Worm (Caenorhabditis elegans): Measurements from ENCODE around the gene lips-12.

- TF ChIP-seq med-1 (GFP tag; optimal IDR thresholded peaks at IDR 0.05; ENCODE audit: insufficient read depth) (no peak), klf-2 (GFP tag; conservative IDR thresholded peaks at IDR 0.05) (no peak)
Observed at ce11 chrII:1131367-1131766, 17.3 kb upstream of the lips-12 start.

All from whole organism, midembryonic.